Worm (Caenorhabditis elegans) whole organism, young adult: ENCODE data around the gene F53B3.5.

Experiments
- F10E7.11 ChIP-seq: sonication (generic microtip); optimal IDR thresholded peaks from 2 replicates; lab custom pipeline; 2017; ENCODE audit warnings: mild to moderate bottlenecking, missing genetic modification characterization, moderate library complexity, missing compliant biosample characterization
- F57C9.4 ChIP-seq: sonication (generic microtip); optimal IDR thresholded peaks from 2 replicates; lab custom pipeline; 2017; ENCODE audit warnings: mild to moderate bottlenecking, missing genetic modification characterization, missing compliant biosample characterization
- bed-1 ChIP-seq: fragments of 200-800 bp; sonication (Bioruptor generic); IDR thresholded peaks from 2 replicates; pipeline ENCODE4 v1.3.6; 2022; ENCODE audit warnings: missing genetic modification reagents, missing genetic modification characterization, missing compliant biosample characterization
- efl-1 ChIP-seq: fragments of 150-350 bp; optimal IDR thresholded peaks from 2 replicates; lab custom pipeline; 2014; ENCODE audit warnings: missing biosample characterization, missing genetic modification reagents, missing genetic modification characterization
- egl-18 ChIP-seq: fragments of 200-800 bp; sonication (Bioruptor generic); IDR thresholded peaks from 2 replicates; pipeline ENCODE4 v1.3.6; 2022; ENCODE audit warnings: missing genetic modification reagents, missing genetic modification characterization, missing compliant biosample characterization
- hsf-1 ChIP-seq: fragments of 200-800 bp; sonication (Bioruptor generic); IDR thresholded peaks from 2 replicates; pipeline ENCODE4 v1.3.6; 2022; ENCODE audit warnings: missing genetic modification reagents, missing genetic modification characterization, missing compliant biosample characterization
- lin-26 ChIP-seq: fragments of 200-800 bp; sonication (Bioruptor generic); IDR thresholded peaks from 2 replicates; pipeline ENCODE4 v1.3.6; 2022; ENCODE audit warnings: missing genetic modification reagents, missing genetic modification characterization, missing compliant biosample characterization
- snpc-1.3 ChIP-seq: sonication (generic microtip); optimal IDR thresholded peaks from 2 replicates; lab custom pipeline; 2017; ENCODE audit warnings: missing genetic modification characterization, mild to moderate bottlenecking, missing compliant biosample characterization, antibody characterized with exemption, moderate library complexity, missing genotype, missing genetic modification reagents; ENCODE audit not compliant: insufficient read depth
- ztf-26 ChIP-seq: sonication (generic microtip); optimal IDR thresholded peaks from 2 replicates; lab custom pipeline; 2017; ENCODE audit warnings: missing genetic modification characterization, missing compliant biosample characterization

DNA sequence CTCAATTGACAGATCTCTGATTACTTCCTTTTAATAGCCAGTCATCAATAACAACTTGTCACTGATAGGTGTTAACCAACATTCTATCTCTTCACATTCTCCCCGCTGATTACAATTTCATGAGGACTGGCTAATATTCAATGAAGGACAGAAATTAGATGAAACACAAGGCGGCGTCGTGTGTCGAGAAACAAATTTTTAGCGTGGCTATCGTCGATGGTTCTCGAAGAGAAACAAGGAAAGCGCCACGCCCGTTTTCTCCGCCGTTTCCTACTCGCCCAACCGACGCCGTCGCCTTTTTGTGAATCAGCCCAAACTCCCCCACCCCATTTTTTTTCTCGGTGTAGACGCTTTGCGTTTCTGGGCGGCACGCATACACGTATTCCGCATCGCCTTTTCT is 15.4 kb downstream of the F53B3.5 start, which contains the start of gene F53B3.6:
- TF ChIP-seq snpc-1.3 (tag; lab: Kevin White, UChicago) (no peak), ztf-26 (tag; lab: Kevin White, UChicago) (no peak), egl-18 (GFP tag; lab: Robert Waterston, UW) (no peak), lin-26 (no peak), F57C9.4 (tag; lab: Kevin White, UChicago) (no peak), hsf-1 (GFP tag; lab: Robert Waterston, UW) (no peak), bed-1 (GFP tag; lab: Robert Waterston, UW) (no peak), F10E7.11 (tag; lab: Kevin White, UChicago) (no peak), efl-1 (GFP tag; lab: Kevin White, UChicago) (no peak)
